Worm (Caenorhabditis elegans) whole organism, L3 larva: ENCODE results near the gene F19C7.3.

Experiments used
- R02D3.7 ChIP-seq: fragments of 150-350 bp; optimal IDR thresholded peaks from 2 replicates; lab custom pipeline; 2014; ENCODE audit warnings: missing biosample characterization, missing genetic modification characterization
- ZK546.5 ChIP-seq: sonication (generic microtip); optimal IDR thresholded peaks from 2 replicates; lab custom pipeline; 2017; ENCODE audit warnings: missing biosample characterization, missing genetic modification characterization
- ama-1 ChIP-seq: fragments of 150-350 bp; optimal IDR thresholded peaks from 2 replicates; lab custom pipeline; 2018
- ceh-16 ChIP-seq: sonication (generic microtip); optimal IDR thresholded peaks from 2 replicates; lab custom pipeline; 2017; ENCODE audit warnings: missing biosample characterization, missing genetic modification characterization
- ceh-28 ChIP-seq: fragments of 150-350 bp; optimal IDR thresholded peaks from 2 replicates; lab custom pipeline; 2014; ENCODE audit warnings: missing biosample characterization, missing genetic modification reagents, missing genetic modification characterization
- ceh-82 ChIP-seq: fragments of 150-350 bp; optimal IDR thresholded peaks from 2 replicates; lab custom pipeline; 2014; ENCODE audit warnings: missing biosample characterization, missing genetic modification characterization
- ceh-9 ChIP-seq: sonication (generic microtip); optimal IDR thresholded peaks from 2 replicates; lab custom pipeline; 2018; ENCODE audit warnings: missing biosample characterization, missing genetic modification characterization
- daf-12 ChIP-seq: fragments of 150-350 bp; optimal IDR thresholded peaks from 2 replicates; lab custom pipeline; 2014; ENCODE audit warnings: missing biosample characterization, missing genetic modification reagents, missing genetic modification characterization
- elt-1 ChIP-seq: fragments of 150-350 bp; optimal IDR thresholded peaks from 2 replicates; lab custom pipeline; 2014; ENCODE audit warnings: missing biosample characterization, missing genetic modification characterization
- fkh-10 ChIP-seq: sonication (generic microtip); optimal IDR thresholded peaks from 2 replicates; lab custom pipeline; 2017; ENCODE audit warnings: missing biosample characterization, missing genetic modification reagents, missing genetic modification characterization
- fkh-2 ChIP-seq: fragments of 150-350 bp; optimal IDR thresholded peaks from 2 replicates; lab custom pipeline; 2014; ENCODE audit warnings: missing biosample characterization, missing genetic modification reagents, missing genetic modification characterization
- fos-1 ChIP-seq: fragments of 150-350 bp; optimal IDR thresholded peaks from 2 replicates; lab custom pipeline; 2014; ENCODE audit warnings: missing biosample characterization, missing genetic modification characterization
- hmg-11 ChIP-seq: sonication (generic microtip); optimal IDR thresholded peaks from 2 replicates; lab custom pipeline; 2016; ENCODE audit warnings: missing genetic modification characterization, missing compliant biosample characterization
- jun-1 ChIP-seq: fragments of 150-350 bp; optimal IDR thresholded peaks from 2 replicates; lab custom pipeline; 2014; ENCODE audit warnings: missing biosample characterization, missing genetic modification reagents, missing genetic modification characterization
- lin-15B ChIP-seq: fragments of 150-350 bp; optimal IDR thresholded peaks from 2 replicates; lab custom pipeline; 2014; ENCODE audit warnings: missing biosample characterization, missing genetic modification characterization
- lin-39 ChIP-seq: fragments of 150-350 bp; optimal IDR thresholded peaks from 2 replicates; lab custom pipeline; 2018; ENCODE audit warnings: missing biosample characterization, missing genetic modification reagents, missing genetic modification characterization
- mdl-1 ChIP-seq: fragments of 150-350 bp; optimal IDR thresholded peaks from 2 replicates; lab custom pipeline; 2014; ENCODE audit warnings: missing biosample characterization, missing genetic modification characterization
- mml-1 ChIP-seq: fragments of 150-350 bp; sonication (generic microtip); optimal IDR thresholded peaks from 3 replicates; lab custom pipeline; 2014; ENCODE audit warnings: missing biosample characterization, missing genetic modification characterization
- nfya-1 ChIP-seq: sonication (generic microtip); optimal IDR thresholded peaks from 2 replicates; lab custom pipeline; 2017; ENCODE audit warnings: missing genetic modification characterization, mild to moderate bottlenecking, missing compliant biosample characterization, antibody characterized with exemption, moderate library complexity; ENCODE audit not compliant: insufficient read depth
- nhr-11 ChIP-seq: fragments of 150-350 bp; optimal IDR thresholded peaks from 2 replicates; lab custom pipeline; 2014; ENCODE audit warnings: missing biosample characterization, missing genetic modification characterization
- nhr-23 ChIP-seq: fragments of 150-350 bp; optimal IDR thresholded peaks from 2 replicates; lab custom pipeline; 2014; ENCODE audit warnings: missing biosample characterization, missing genetic modification reagents, missing genetic modification characterization
- nhr-25 ChIP-seq: sonication (generic microtip); optimal IDR thresholded peaks from 2 replicates; lab custom pipeline; 2017; ENCODE audit warnings: missing biosample characterization, missing genetic modification characterization
- nhr-43 ChIP-seq: sonication (generic microtip); optimal IDR thresholded peaks from 2 replicates; lab custom pipeline; 2016; ENCODE audit warnings: mild to moderate bottlenecking, missing genetic modification characterization, missing compliant biosample characterization; ENCODE audit not compliant: poor library complexity, severe bottlenecking
- nhr-67 ChIP-seq: fragments of 150-350 bp; optimal IDR thresholded peaks from 2 replicates; lab custom pipeline; 2014; ENCODE audit warnings: missing biosample characterization, missing genetic modification characterization
- nhr-76 ChIP-seq: fragments of 150-350 bp; sonication (generic microtip); optimal IDR thresholded peaks from 5 replicates; lab custom pipeline; 2014; ENCODE audit warnings: missing biosample characterization, missing genetic modification characterization
- nhr-77 ChIP-seq: fragments of 150-350 bp; optimal IDR thresholded peaks from 2 replicates; lab custom pipeline; 2014; ENCODE audit warnings: missing biosample characterization, missing genetic modification characterization
- pha-4 ChIP-seq: fragments of 150-350 bp; optimal IDR thresholded peaks from 2 replicates; lab custom pipeline; 2014; ENCODE audit warnings: missing biosample characterization, missing genetic modification reagents, missing genetic modification characterization
- pqm-1 ChIP-seq: fragments of 150-350 bp; optimal IDR thresholded peaks from 2 replicates; lab custom pipeline; 2017; ENCODE audit warnings: missing biosample characterization, missing genetic modification characterization, inconsistent platforms
- sea-2 ChIP-seq: fragments of 150-350 bp; sonication (generic microtip); optimal IDR thresholded peaks from 4 replicates; lab custom pipeline; 2014; ENCODE audit warnings: missing biosample characterization, missing genetic modification reagents, missing genetic modification characterization
- tbx-2 ChIP-seq: sonication (generic microtip); optimal IDR thresholded peaks from 2 replicates; lab custom pipeline; 2016; ENCODE audit warnings: mild to moderate bottlenecking, missing genetic modification characterization, missing compliant biosample characterization
- unc-39 ChIP-seq: sonication (generic microtip); optimal IDR thresholded peaks from 4 replicates; lab custom pipeline; 2017; ENCODE audit warnings: missing biosample characterization, missing genetic modification characterization
- unc-62 ChIP-seq: fragments of 150-350 bp; sonication (generic microtip); optimal IDR thresholded peaks from 4 replicates; lab custom pipeline; 2014; ENCODE audit warnings: missing biosample characterization, missing genetic modification reagents, missing genetic modification characterization
- zag-1 ChIP-seq: fragments of 150-350 bp; optimal IDR thresholded peaks from 2 replicates; lab custom pipeline; 2014; ENCODE audit warnings: missing biosample characterization, missing genetic modification characterization
- ztf-11 ChIP-seq: fragments of 150-350 bp; optimal IDR thresholded peaks from 2 replicates; lab custom pipeline; 2014; ENCODE audit warnings: missing biosample characterization, missing genetic modification characterization

The F19C7.3 gene

DNA sequence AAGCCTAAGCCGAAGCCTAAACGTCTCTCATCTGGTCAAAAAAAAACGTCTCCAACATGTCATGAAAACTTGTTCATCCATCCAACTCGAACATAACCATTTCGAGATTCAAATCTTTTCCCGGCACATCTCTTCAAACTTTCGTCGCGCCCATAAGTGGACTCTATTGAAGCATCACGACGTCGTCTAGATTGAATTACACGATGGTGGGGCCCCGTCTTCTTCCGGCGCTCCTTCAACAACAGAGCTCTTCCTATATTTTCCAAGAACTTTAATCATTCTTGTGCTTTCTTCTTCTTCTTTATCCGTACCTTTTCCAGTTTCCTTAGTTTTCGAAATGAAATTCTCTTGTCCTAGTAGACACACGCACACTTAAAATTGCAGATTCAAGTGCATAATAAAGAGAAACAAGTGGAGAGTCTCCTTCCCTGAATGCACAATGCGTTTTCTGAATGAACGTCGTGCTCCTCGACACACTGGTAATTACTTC, 28.5 kb upstream of the F19C7.3 start, which contains the start of gene F28E10.1:
Gene F28E10.1 (plus strand): TSS at position 440 of the 490 bp plus-strand sequence.
- TF ChIP-seq lin-39 (tag; lab: Kevin White, UChicago) (peak; percentile 1), ztf-11 (no peak), fos-1 (tag; lab: Kevin White, UChicago) (no peak), fkh-10 (GFP tag; lab: Kevin White, UChicago) (peak; percentile 73), mml-1 (tag; lab: Kevin White, UChicago) (no peak), elt-1 (tag; lab: Kevin White, UChicago) (no peak), mdl-1 (tag; lab: Kevin White, UChicago) (no peak), lin-15B (tag; lab: Kevin White, UChicago) (no peak), daf-12 (tag; lab: Kevin White, UChicago) (no peak), ZK546.5 (tag; lab: Kevin White, UChicago) (no peak), pha-4 (tag; lab: Kevin White, UChicago) (no peak), nhr-77 (no peak)

DNA sequence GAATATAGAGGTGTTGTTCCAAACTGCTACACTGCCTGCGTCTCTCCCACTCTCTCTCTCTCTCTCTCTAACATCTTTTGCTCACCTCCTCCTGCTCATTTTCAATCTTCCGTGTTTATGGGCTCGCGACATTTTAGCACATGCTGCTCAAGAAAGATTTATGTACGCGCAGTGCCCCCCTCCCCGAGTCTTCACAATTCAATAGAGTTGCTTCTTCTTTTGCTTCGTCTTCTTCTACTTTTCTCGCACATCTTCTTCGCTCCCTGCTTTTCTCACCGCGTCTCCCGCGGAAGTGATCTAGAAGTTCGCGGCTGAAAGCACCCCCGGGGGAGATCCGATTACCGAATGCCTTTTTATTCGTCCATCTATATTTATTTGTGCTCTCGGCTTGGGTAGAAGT, 26.3 kb upstream of the F19C7.3 start:
- TF ChIP-seq lin-39 (tag; lab: Kevin White, UChicago) (no peak), nfya-1 (tag; lab: Kevin White, UChicago) (peak; percentile 11), ceh-9 (no peak), nhr-77 (no peak), fkh-10 (GFP tag; lab: Kevin White, UChicago) (peak; percentile 63), unc-39 (tag; lab: Kevin White, UChicago) (no peak), ceh-28 (tag; lab: Kevin White, UChicago) (no peak)
- TF ChIP-seq, all 47 proteins: peak for 2

DNA sequence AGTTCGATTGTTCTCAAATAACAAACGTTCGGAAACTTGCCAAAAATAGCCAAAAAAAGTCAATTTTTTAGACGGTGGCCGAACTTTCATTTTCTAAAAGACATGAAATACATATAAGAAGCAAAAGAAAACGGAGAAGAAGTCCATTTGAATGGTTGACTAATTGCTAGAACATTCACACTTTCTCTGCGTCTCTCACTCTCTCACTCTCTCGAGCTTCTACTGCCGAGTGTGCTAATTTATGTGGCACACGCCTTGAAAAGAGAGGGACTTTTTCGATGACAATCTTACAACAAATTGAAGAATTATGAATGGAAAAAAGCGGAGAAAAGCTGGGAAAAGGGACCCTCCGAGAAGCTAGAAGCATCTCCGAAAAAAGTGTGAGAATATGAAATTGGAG, 22.9 kb upstream of the F19C7.3 start:
- TF ChIP-seq nfya-1 (tag; lab: Kevin White, UChicago): peak; percentile 21
- no peak for TF ChIP-seq ceh-16 (tag; lab: Kevin White, UChicago)
- TF ChIP-seq, all 47 proteins: peak for 1

- peak; percentile 7 for TF ChIP-seq lin-39 (tag; lab: Kevin White, UChicago)
- no peak for TF ChIP-seq nhr-25 (tag; lab: Kevin White, UChicago)
Measured at ce11 chrIV:4576847-4577246, 20.1 kb upstream of the F19C7.3 start.

- TF ChIP-seq unc-62: no peak
- TF ChIP-seq ceh-28 (tag; lab: Kevin White, UChicago): no peak
- TF ChIP-seq unc-39 (tag; lab: Kevin White, UChicago): no peak
- no peak for TF ChIP-seq mml-1 (tag; lab: Kevin White, UChicago)
- TF ChIP-seq nhr-25 (tag; lab: Kevin White, UChicago): no peak
- TF ChIP-seq fkh-2 (tag; lab: Kevin White, UChicago): no peak
- no peak for TF ChIP-seq nhr-76 (tag; lab: Kevin White, UChicago)
- TF ChIP-seq nhr-67: no peak
- no peak for TF ChIP-seq lin-39 (tag; lab: Kevin White, UChicago)
- TF ChIP-seq tbx-2 (tag; lab: Kevin White, UChicago): no peak
- no peak for TF ChIP-seq nhr-11
- TF ChIP-seq ceh-16 (tag; lab: Kevin White, UChicago): no peak
- TF ChIP-seq pqm-1 (tag; lab: Kevin White, UChicago): no peak
- no peak for TF ChIP-seq elt-1 (tag; lab: Kevin White, UChicago)
Measured at ce11 chrIV:4579472-4579871, 17.5 kb upstream of the F19C7.3 start.

ce11 chrIV:4585991-4586390, 10.9 kb upstream of the F19C7.3 start:
- no peak for TF ChIP-seq ama-1
- no peak for TF ChIP-seq mml-1 (tag; lab: Kevin White, UChicago)
- peak; percentile 6 for TF ChIP-seq lin-15B (tag; lab: Kevin White, UChicago)
- no peak for TF ChIP-seq zag-1 (tag; lab: Kevin White, UChicago)
- TF ChIP-seq nfya-1 (tag; lab: Kevin White, UChicago): peak; percentile 49
- peak; percentile 97 for TF ChIP-seq fkh-10 (GFP tag; lab: Kevin White, UChicago)
- no peak for TF ChIP-seq ceh-16 (tag; lab: Kevin White, UChicago)
- TF ChIP-seq sea-2 (GFP tag; lab: Kevin White, UChicago): peak; percentile 17
- TF ChIP-seq, all 47 proteins: peak for 4

DNA sequence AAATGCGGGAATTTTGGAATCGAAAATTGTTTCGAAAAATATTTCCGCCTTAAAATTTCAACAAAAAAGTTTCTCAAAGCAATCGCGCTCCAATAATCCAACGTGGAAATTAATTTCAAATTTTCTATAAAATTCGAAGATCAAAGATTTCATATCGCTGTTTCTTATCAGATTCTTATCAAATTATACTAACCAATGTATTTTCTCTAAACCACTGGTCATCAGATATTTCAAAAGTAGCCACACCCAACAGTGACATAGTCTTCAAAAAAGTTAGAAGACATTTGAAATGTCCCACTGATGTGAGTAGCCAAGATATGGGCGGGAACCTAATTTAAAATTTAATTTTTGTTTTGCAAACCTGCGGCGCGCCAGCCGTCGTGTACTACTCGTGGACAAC, 9.4 kb upstream of the F19C7.3 start:
- TF ChIP-seq mdl-1 (tag; lab: Kevin White, UChicago) (no peak), ceh-82 (no peak), pha-4 (tag; lab: Kevin White, UChicago) (no peak), fos-1 (tag; lab: Kevin White, UChicago) (no peak), ztf-11 (no peak), ceh-28 (tag; lab: Kevin White, UChicago) (no peak), R02D3.7 (tag; lab: Kevin White, UChicago) (no peak), nhr-43 (no peak), hmg-11 (tag; lab: Kevin White, UChicago) (no peak), unc-62 (no peak), jun-1 (no peak), ceh-9 (no peak), nhr-23 (no peak)
